Worm (Caenorhabditis elegans) whole organism, L3 larva: ENCODE data around the gene T26C11.4.

Source experiments
- R02D3.7 ChIP-seq: fragments of 150-350 bp; optimal IDR thresholded peaks from 2 replicates; lab custom pipeline; 2014; ENCODE audit warnings: missing biosample characterization, missing genetic modification characterization
- ama-1 ChIP-seq: fragments of 150-350 bp; optimal IDR thresholded peaks from 2 replicates; lab custom pipeline; 2018
- ceh-16 ChIP-seq: sonication (generic microtip); optimal IDR thresholded peaks from 2 replicates; lab custom pipeline; 2017; ENCODE audit warnings: missing biosample characterization, missing genetic modification characterization
- ceh-28 ChIP-seq: fragments of 150-350 bp; optimal IDR thresholded peaks from 2 replicates; lab custom pipeline; 2014; ENCODE audit warnings: missing biosample characterization, missing genetic modification reagents, missing genetic modification characterization
- ceh-82 ChIP-seq: fragments of 150-350 bp; optimal IDR thresholded peaks from 2 replicates; lab custom pipeline; 2014; ENCODE audit warnings: missing biosample characterization, missing genetic modification characterization
- ceh-9 ChIP-seq: sonication (generic microtip); optimal IDR thresholded peaks from 2 replicates; lab custom pipeline; 2018; ENCODE audit warnings: missing biosample characterization, missing genetic modification characterization
- daf-12 ChIP-seq: fragments of 150-350 bp; optimal IDR thresholded peaks from 2 replicates; lab custom pipeline; 2014; ENCODE audit warnings: missing biosample characterization, missing genetic modification reagents, missing genetic modification characterization
- egl-27 ChIP-seq: sonication (generic microtip); optimal IDR thresholded peaks from 4 replicates; lab custom pipeline; 2017; ENCODE audit warnings: missing biosample characterization, missing genetic modification reagents, missing genetic modification characterization
- elt-1 ChIP-seq: fragments of 150-350 bp; optimal IDR thresholded peaks from 2 replicates; lab custom pipeline; 2014; ENCODE audit warnings: missing biosample characterization, missing genetic modification characterization
- elt-2 ChIP-seq: sonication (generic microtip); optimal IDR thresholded peaks from 2 replicates; lab custom pipeline; 2016; ENCODE audit warnings: missing genetic modification reagents, mild to moderate bottlenecking, missing genetic modification characterization, missing compliant biosample characterization
- elt-3 ChIP-seq, 3 experiments: fragments of 150-350 bp in 1 of 3; sonication (generic microtip) in 2 of 3; optimal IDR thresholded peaks; 2 replicates in 2 of 3; 4 replicates in 1 of 3; lab custom pipeline; 2014 to 2017; ENCODE audit warnings: missing biosample characterization in 3 of 3, missing genetic modification characterization in 3 of 3
- fkh-2 ChIP-seq: fragments of 150-350 bp; optimal IDR thresholded peaks from 2 replicates; lab custom pipeline; 2014; ENCODE audit warnings: missing biosample characterization, missing genetic modification reagents, missing genetic modification characterization
- fos-1 ChIP-seq: fragments of 150-350 bp; optimal IDR thresholded peaks from 2 replicates; lab custom pipeline; 2014; ENCODE audit warnings: missing biosample characterization, missing genetic modification characterization
- lin-15B ChIP-seq: fragments of 150-350 bp; optimal IDR thresholded peaks from 2 replicates; lab custom pipeline; 2014; ENCODE audit warnings: missing biosample characterization, missing genetic modification characterization
- lin-39 ChIP-seq: fragments of 150-350 bp; optimal IDR thresholded peaks from 2 replicates; lab custom pipeline; 2018; ENCODE audit warnings: missing biosample characterization, missing genetic modification reagents, missing genetic modification characterization
- lsy-12 ChIP-seq: sonication (generic microtip); optimal IDR thresholded peaks from 2 replicates; lab custom pipeline; 2016; ENCODE audit warnings: mild to moderate bottlenecking, missing genetic modification characterization, missing compliant biosample characterization
- mml-1 ChIP-seq: fragments of 150-350 bp; sonication (generic microtip); optimal IDR thresholded peaks from 3 replicates; lab custom pipeline; 2014; ENCODE audit warnings: missing biosample characterization, missing genetic modification characterization
- nfya-1 ChIP-seq: sonication (generic microtip); optimal IDR thresholded peaks from 2 replicates; lab custom pipeline; 2017; ENCODE audit warnings: missing genetic modification characterization, mild to moderate bottlenecking, missing compliant biosample characterization, antibody characterized with exemption, moderate library complexity; ENCODE audit not compliant: insufficient read depth
- nhr-12 ChIP-seq: fragments of 150-350 bp; optimal IDR thresholded peaks from 2 replicates; lab custom pipeline; 2014; ENCODE audit warnings: missing biosample characterization, missing genetic modification characterization
- nhr-237 ChIP-seq: fragments of 150-350 bp; optimal IDR thresholded peaks from 2 replicates; lab custom pipeline; 2014; ENCODE audit warnings: missing biosample characterization, missing genetic modification characterization
- nhr-28 ChIP-seq: fragments of 150-350 bp; optimal IDR thresholded peaks from 2 replicates; lab custom pipeline; 2014; ENCODE audit warnings: missing biosample characterization, missing genetic modification characterization
- nhr-43 ChIP-seq: sonication (generic microtip); optimal IDR thresholded peaks from 2 replicates; lab custom pipeline; 2016; ENCODE audit warnings: mild to moderate bottlenecking, missing genetic modification characterization, missing compliant biosample characterization; ENCODE audit not compliant: poor library complexity, severe bottlenecking
- nhr-76 ChIP-seq: fragments of 150-350 bp; sonication (generic microtip); optimal IDR thresholded peaks from 5 replicates; lab custom pipeline; 2014; ENCODE audit warnings: missing biosample characterization, missing genetic modification characterization
- nhr-77 ChIP-seq: fragments of 150-350 bp; optimal IDR thresholded peaks from 2 replicates; lab custom pipeline; 2014; ENCODE audit warnings: missing biosample characterization, missing genetic modification characterization
- pha-4 ChIP-seq: fragments of 150-350 bp; optimal IDR thresholded peaks from 2 replicates; lab custom pipeline; 2014; ENCODE audit warnings: missing biosample characterization, missing genetic modification reagents, missing genetic modification characterization
- skn-1 ChIP-seq: fragments of 150-350 bp; optimal IDR thresholded peaks from 2 replicates; lab custom pipeline; 2014; ENCODE audit warnings: missing biosample characterization, missing genetic modification characterization
- tbx-2 ChIP-seq: sonication (generic microtip); optimal IDR thresholded peaks from 2 replicates; lab custom pipeline; 2016; ENCODE audit warnings: mild to moderate bottlenecking, missing genetic modification characterization, missing compliant biosample characterization
- unc-39 ChIP-seq: sonication (generic microtip); optimal IDR thresholded peaks from 4 replicates; lab custom pipeline; 2017; ENCODE audit warnings: missing biosample characterization, missing genetic modification characterization
- unc-62 ChIP-seq: fragments of 150-350 bp; sonication (generic microtip); optimal IDR thresholded peaks from 4 replicates; lab custom pipeline; 2014; ENCODE audit warnings: missing biosample characterization, missing genetic modification reagents, missing genetic modification characterization
- zag-1 ChIP-seq: fragments of 150-350 bp; optimal IDR thresholded peaks from 2 replicates; lab custom pipeline; 2014; ENCODE audit warnings: missing biosample characterization, missing genetic modification characterization
- ztf-11 ChIP-seq: fragments of 150-350 bp; optimal IDR thresholded peaks from 2 replicates; lab custom pipeline; 2014; ENCODE audit warnings: missing biosample characterization, missing genetic modification characterization
- ztf-4 ChIP-seq: fragments of 150-350 bp; optimal IDR thresholded peaks from 2 replicates; lab custom pipeline; 2014; ENCODE audit warnings: missing biosample characterization, missing genetic modification characterization

The T26C11.4 gene

ce11 chrX:1826166-1826565 is 19.2 kb downstream of the T26C11.4 start, which contains the start of gene C14E2.1:
C14E2.1 (plus strand) TSS chrX:1826466.
- TF ChIP-seq fkh-2 (tag; lab: Kevin White, UChicago) (no peak), ceh-82 (tag; lab: Kevin White, UChicago) (no peak), skn-1 (tag; lab: Kevin White, UChicago) (no peak), pha-4 (tag; lab: Kevin White, UChicago) (no peak)

DNA sequence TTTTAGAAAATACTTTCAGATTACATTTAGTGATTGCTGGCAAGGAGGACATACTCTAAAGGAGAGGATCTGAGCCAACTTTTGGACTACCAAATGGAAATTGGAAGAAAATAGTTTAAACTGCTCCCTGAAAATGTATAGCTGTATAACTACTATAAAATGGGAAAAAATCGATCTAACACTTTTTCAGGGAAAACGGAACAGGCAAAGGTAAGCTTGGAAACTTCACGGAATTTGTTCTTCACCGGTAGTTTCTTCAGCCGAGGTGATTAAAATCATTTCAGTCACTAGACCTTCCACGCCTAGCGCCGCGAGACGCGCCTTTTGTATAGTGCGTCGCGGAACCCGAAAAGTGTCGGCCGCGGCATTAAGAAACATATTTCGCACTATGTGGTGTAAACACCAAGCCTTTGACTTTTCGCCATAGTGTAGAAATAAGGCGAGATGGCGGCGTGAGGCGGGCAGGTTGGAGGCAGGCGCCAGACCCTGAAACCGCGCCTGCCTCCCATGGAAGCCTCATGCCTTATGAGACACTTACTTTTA is 20.0 kb downstream of the T26C11.4 start, which contains the start of gene C14E2.5:
Gene C14E2.5 (minus strand): TSS at position 51 of the 543 bp plus-strand sequence.
- no peak for TF ChIP-seq elt-1
- no peak for TF ChIP-seq nhr-237 (tag; lab: Kevin White, UChicago)
- TF ChIP-seq ztf-4 (tag; lab: Kevin White, UChicago): no peak
- no peak for TF ChIP-seq elt-3 (tag; optimal IDR thresholded peaks at IDR 0.05; lab: Kevin White, UChicago)
- no peak for TF ChIP-seq nhr-77 (tag; lab: Kevin White, UChicago)
- TF ChIP-seq nhr-76 (tag; lab: Kevin White, UChicago): no peak

DNA sequence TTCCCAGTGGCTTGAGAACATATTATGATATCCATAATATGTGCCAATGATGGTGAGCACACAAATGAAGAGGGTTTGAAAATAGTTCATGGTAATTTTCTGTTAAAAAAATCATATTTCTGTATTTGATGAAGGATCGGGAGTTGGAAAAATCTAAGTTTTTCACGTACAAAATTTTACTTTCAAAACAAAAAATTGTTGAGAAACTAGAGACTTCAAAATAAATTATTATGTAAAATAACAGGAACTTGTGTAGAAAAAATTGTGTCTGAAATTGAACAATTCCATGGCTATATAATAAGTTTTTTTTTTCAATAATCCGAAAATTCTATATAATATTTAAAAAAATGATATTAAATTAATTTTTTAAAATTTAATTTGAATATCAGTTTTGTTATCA is 24.1 kb downstream of the T26C11.4 start, which contains the start of gene C14E2.4:
Gene C14E2.4 (minus strand): TSS at position 101 of the 400 bp plus-strand sequence.
- no peak for TF ChIP-seq ztf-11 (tag; lab: Kevin White, UChicago)
- TF ChIP-seq zag-1: no peak
- TF ChIP-seq unc-62 (GFP tag; lab: Kevin White, UChicago): no peak
- TF ChIP-seq nhr-43: no peak
- TF ChIP-seq, all 47 proteins: peak for 0

DNA sequence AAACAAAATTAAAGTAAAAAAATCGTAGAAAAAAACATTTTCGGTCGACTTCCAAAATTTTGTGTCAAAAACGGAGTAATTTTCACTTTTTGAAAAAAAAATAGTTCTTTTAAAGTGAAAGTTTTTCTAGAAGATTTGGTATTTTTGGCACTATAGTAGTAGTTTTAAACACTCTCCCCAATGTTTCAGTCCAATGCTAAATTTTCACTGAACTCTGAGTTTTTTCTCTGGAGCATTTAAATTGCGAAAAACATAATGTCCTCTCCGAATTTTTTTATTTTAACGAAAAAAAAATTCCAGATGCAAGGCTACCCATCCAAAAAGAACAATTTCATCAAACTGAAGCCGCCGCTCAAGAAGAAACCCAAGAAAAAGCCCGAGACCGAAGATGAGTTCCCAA is 29.2 kb downstream of the T26C11.4 start, which contains the start of gene C14E2.7:
Gene C14E2.7 (plus strand): TSS at position 301 of the 400 bp plus-strand sequence.
- TF ChIP-seq mml-1 (tag; lab: Kevin White, UChicago): no peak
- TF ChIP-seq nhr-12 (tag; lab: Kevin White, UChicago): no peak
- no peak for TF ChIP-seq ceh-9 (tag; lab: Kevin White, UChicago)
- TF ChIP-seq unc-39: no peak
- TF ChIP-seq nhr-28 (tag; lab: Kevin White, UChicago): no peak
- TF ChIP-seq ceh-16 (tag; lab: Kevin White, UChicago): no peak
- no peak for TF ChIP-seq elt-2 (tag; lab: Kevin White, UChicago)
- no peak for TF ChIP-seq lin-15B (tag; lab: Kevin White, UChicago)
- no peak for TF ChIP-seq lin-39 (tag; lab: Kevin White, UChicago)
- no peak for TF ChIP-seq R02D3.7 (tag; lab: Kevin White, UChicago)
- no peak for TF ChIP-seq egl-27 (tag; lab: Kevin White, UChicago)
- TF ChIP-seq lsy-12 (tag; lab: Kevin White, UChicago): no peak
- no peak for TF ChIP-seq ceh-28 (tag; lab: Kevin White, UChicago)
- no peak for TF ChIP-seq unc-62 (GFP tag; lab: Kevin White, UChicago)
- no peak for TF ChIP-seq nfya-1 (tag; lab: Kevin White, UChicago)
- no peak for TF ChIP-seq nhr-43
- no peak for TF ChIP-seq nhr-76 (tag; lab: Kevin White, UChicago)
- no peak for TF ChIP-seq ztf-4 (tag; lab: Kevin White, UChicago)
- TF ChIP-seq zag-1: no peak
- no peak for TF ChIP-seq ceh-82 (tag; lab: Kevin White, UChicago)

DNA sequence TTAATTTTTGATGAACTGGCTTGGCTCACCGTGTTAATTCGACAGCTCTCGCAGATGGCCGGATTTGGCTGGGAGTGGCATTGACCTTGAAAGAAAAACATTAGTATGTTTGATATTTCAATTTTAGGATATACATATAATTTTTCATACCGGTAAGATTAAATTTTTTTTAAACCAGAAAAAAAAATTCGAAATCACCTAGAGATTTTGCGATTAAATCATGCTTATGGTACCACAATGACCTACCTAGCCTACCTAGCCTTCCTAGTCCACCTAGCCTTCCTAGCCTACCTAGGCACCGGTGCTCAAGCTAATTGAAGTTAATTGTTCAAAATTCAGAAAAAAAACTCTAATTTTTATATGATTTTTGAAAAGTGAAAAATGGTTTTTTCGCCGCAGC is 33.9 kb downstream of the T26C11.4 start, which contains the start of gene C14E2.3:
Gene C14E2.3 (minus strand): TSS at position 101 of the 400 bp plus-strand sequence.
- TF ChIP-seq lsy-12 (tag; lab: Kevin White, UChicago) (no peak), daf-12 (no peak), skn-1 (tag; lab: Kevin White, UChicago) (no peak), pha-4 (tag; lab: Kevin White, UChicago) (no peak), fos-1 (no peak), zag-1 (no peak), egl-27 (tag; lab: Kevin White, UChicago) (no peak), ama-1 (lab: Kevin White, UChicago) (no peak), tbx-2 (tag; lab: Kevin White, UChicago) (no peak)
